Worm (Caenorhabditis elegans): ENCODE results near the gene apy-1.

The apy-1 gene

ce11 chrX:7569685-7570518 is at the start of gene apy-1:
Gene apy-1, minus strand, starts transcription at chrX:7569722.
- TF ChIP-seq cog-1 (tag; optimal IDR thresholded peaks at IDR 0.05) (peak; percentile 1), tab-1 (GFP tag; IDR thresholded peaks at IDR 0.05) (no peak), flt-1 (GFP tag; IDR thresholded peaks at IDR 0.05) (no peak)

- TF ChIP-seq tab-1 (GFP tag; IDR thresholded peaks at IDR 0.05) = no peak
- TF ChIP-seq ref-1 (GFP tag; conservative IDR thresholded peaks at IDR 0.05) = no peak
- no peak for TF ChIP-seq ztf-29 (GFP tag; IDR thresholded peaks at IDR 0.05)
- TF ChIP-seq flt-1 (GFP tag; IDR thresholded peaks at IDR 0.05) = no peak
- TF ChIP-seq klf-2 (GFP tag; conservative IDR thresholded peaks at IDR 0.05) = no peak
- TF ChIP-seq ztf-23 (GFP tag; IDR thresholded peaks at IDR 0.05) = no peak
- TF ChIP-seq cog-1 (tag; optimal IDR thresholded peaks at IDR 0.05) = no peak
- TF ChIP-seq T22C8.4 (GFP tag; IDR thresholded peaks at IDR 0.05) = no peak
- no peak for TF ChIP-seq med-1 (GFP tag; optimal IDR thresholded peaks at IDR 0.05; ENCODE audit: insufficient read depth)
These were observed 44.9 kb upstream of the apy-1 start for ce11 chrX:7614466-7614865.

- TF ChIP-seq T22C8.4 (GFP tag; IDR thresholded peaks at IDR 0.05) (no peak), flt-1 (GFP tag; IDR thresholded peaks at IDR 0.05) (no peak), ref-1 (GFP tag; conservative IDR thresholded peaks at IDR 0.05) (no peak), cog-1 (tag; optimal IDR thresholded peaks at IDR 0.05) (no peak), tab-1 (GFP tag; IDR thresholded peaks at IDR 0.05) (no peak), ztf-29 (GFP tag; IDR thresholded peaks at IDR 0.05) (no peak), med-1 (GFP tag; optimal IDR thresholded peaks at IDR 0.05; ENCODE audit: insufficient read depth) (no peak), klf-2 (GFP tag; conservative IDR thresholded peaks at IDR 0.05) (no peak), ztf-23 (GFP tag; IDR thresholded peaks at IDR 0.05) (no peak)
These were observed 38.5 kb upstream of the apy-1 start, which contains the start of gene twk-17 for ce11 chrX:7607982-7608381. Gene twk-17, minus strand, starts transcription at chrX:7608082.

- TF ChIP-seq ztf-29 (GFP tag; IDR thresholded peaks at IDR 0.05) (no peak), flt-1 (GFP tag; IDR thresholded peaks at IDR 0.05) (no peak), ztf-23 (GFP tag; IDR thresholded peaks at IDR 0.05) (no peak), T22C8.4 (GFP tag; IDR thresholded peaks at IDR 0.05) (no peak), tab-1 (GFP tag; IDR thresholded peaks at IDR 0.05) (no peak)
These were observed 27.1 kb upstream of the apy-1 start, which contains the start of gene C44E12.1 for ce11 chrX:7596627-7597026. Gene C44E12.1, plus strand, starts transcription at chrX:7596927.

ce11 chrX:7596029-7596428 is 26.5 kb upstream of the apy-1 start:
- TF ChIP-seq klf-2 (GFP tag; conservative IDR thresholded peaks at IDR 0.05) = no peak

ce11 chrX:7593931-7594544 is 24.5 kb upstream of the apy-1 start:
- TF ChIP-seq cog-1 (tag; optimal IDR thresholded peaks at IDR 0.05) (no peak), T22C8.4 (GFP tag; IDR thresholded peaks at IDR 0.05) (no peak), ref-1 (GFP tag; conservative IDR thresholded peaks at IDR 0.05) (no peak), tab-1 (GFP tag; IDR thresholded peaks at IDR 0.05) (no peak), ztf-23 (GFP tag; IDR thresholded peaks at IDR 0.05) (no peak), med-1 (GFP tag; optimal IDR thresholded peaks at IDR 0.05; ENCODE audit: insufficient read depth) (no peak), ztf-29 (GFP tag; IDR thresholded peaks at IDR 0.05) (no peak), klf-2 (GFP tag; conservative IDR thresholded peaks at IDR 0.05) (no peak), flt-1 (GFP tag; IDR thresholded peaks at IDR 0.05) (no peak)

- TF ChIP-seq ref-1 (GFP tag; conservative IDR thresholded peaks at IDR 0.05) (no peak), ztf-29 (GFP tag; IDR thresholded peaks at IDR 0.05) (no peak), med-1 (GFP tag; optimal IDR thresholded peaks at IDR 0.05; ENCODE audit: insufficient read depth) (no peak), T22C8.4 (GFP tag; IDR thresholded peaks at IDR 0.05) (no peak)
These were observed 21.2 kb upstream of the apy-1 start for ce11 chrX:7590756-7591155.

- TF ChIP-seq cog-1 (tag; optimal IDR thresholded peaks at IDR 0.05) (no peak), T22C8.4 (GFP tag; IDR thresholded peaks at IDR 0.05) (no peak)
These were observed 18.3 kb upstream of the apy-1 start for ce11 chrX:7587741-7588235.

- TF ChIP-seq med-1 (GFP tag; optimal IDR thresholded peaks at IDR 0.05; ENCODE audit: insufficient read depth) = no peak
- no peak for TF ChIP-seq flt-1 (GFP tag; IDR thresholded peaks at IDR 0.05)
- TF ChIP-seq ztf-23 (GFP tag; IDR thresholded peaks at IDR 0.05) = no peak
- TF ChIP-seq T22C8.4 (GFP tag; IDR thresholded peaks at IDR 0.05) = no peak
- TF ChIP-seq ref-1 (GFP tag; conservative IDR thresholded peaks at IDR 0.05) = no peak
These were observed 17.1 kb upstream of the apy-1 start for ce11 chrX:7586588-7586987.

ce11 chrX:7585610-7586259 is 16.2 kb upstream of the apy-1 start, which contains the start of gene adt-2:
Gene adt-2, plus strand, starts transcription at chrX:7586209.
- TF ChIP-seq klf-2 (GFP tag; conservative IDR thresholded peaks at IDR 0.05) (no peak), T22C8.4 (GFP tag; IDR thresholded peaks at IDR 0.05) (no peak), ref-1 (GFP tag; conservative IDR thresholded peaks at IDR 0.05) (no peak), ztf-23 (GFP tag; IDR thresholded peaks at IDR 0.05) (no peak), cog-1 (tag; optimal IDR thresholded peaks at IDR 0.05) (no peak), flt-1 (GFP tag; IDR thresholded peaks at IDR 0.05) (no peak)

All from whole organism, midembryonic.